Fruit fly (Drosophila melanogaster): ENCODE measurements around the gene Vps36.

The Vps36 gene

dm6 chr3L:13499531-13499930, 13.4 kb downstream of the Vps36 start:
- no peak for TF ChIP-seq CG34224 (GFP tag; IDR thresholded peaks at IDR 0.05; ENCODE audit: partially characterized antibody)
- peak; percentile 22 for TF ChIP-seq sens (GFP tag)
- TF ChIP-seq Camta (GFP tag; optimal IDR thresholded peaks at IDR 0.05) = no peak
- no peak for TF ChIP-seq sc (optimal IDR thresholded peaks at IDR 0.05)
- no peak for TF ChIP-seq sc (GFP tag; optimal IDR thresholded peaks at IDR 0.05)
- TF ChIP-seq CG10979 (tag; optimal IDR thresholded peaks at IDR 0.05) = no peak

- TF ChIP-seq sens (GFP tag) (peak; percentile 64), Oaz (GFP tag; IDR thresholded peaks at IDR 0.05) (no peak), HHEX (GFP tag; optimal IDR thresholded peaks at IDR 0.05) (peak; percentile 20), chinmo (GFP tag; IDR thresholded peaks at IDR 0.05; ENCODE audit: partially characterized antibody) (0 out of 4 replicates have a peak, but pooled peaks have one; percentile 74), Med (GFP tag) (peak; percentile 75), Eip74EF (GFP tag; optimal IDR thresholded peaks at IDR 0.05) (peak in 1 of 2 experiments; percentile 18), CG17385 (GFP tag; optimal IDR thresholded peaks at IDR 0.05) (peak; percentile 5), nom (GFP tag; optimal IDR thresholded peaks at IDR 0.05) (peak; percentile 84), kay (GFP tag; optimal IDR thresholded peaks at IDR 0.05) (peak; percentile 30), ci (GFP tag; IDR thresholded peaks at IDR 0.05) (0 out of 3 replicates have a peak, but pooled peaks have one; percentile 64), BEAF-32 (GFP tag; optimal IDR thresholded peaks at IDR 0.05) (no peak), Poxn (GFP tag; IDR thresholded peaks at IDR 0.05) (no peak), Pdp1 (GFP tag; optimal IDR thresholded peaks at IDR 0.05) (peak in 1 of 2 experiments; percentile 46), Trl (optimal IDR thresholded peaks at IDR 0.05) (peak in 1 of 2 experiments; percentile 23), Trl (GFP tag; optimal IDR thresholded peaks at IDR 0.05) (no peak), Awh (GFP tag; IDR thresholded peaks at IDR 0.05) (0 out of 2 replicates have a peak, but pooled peaks have one; percentile 6), vvl (GFP tag; IDR thresholded peaks at IDR 0.05) (peak; percentile 43; the same call in 1 of the 2 replicates), crol (GFP tag; IDR thresholded peaks at IDR 0.05) (peak; percentile 44; the same call in 1 of the 2 replicates), CG4360 (GFP tag; IDR thresholded peaks at IDR 0.05) (peak; percentile 47; the same call in 1 of the 2 replicates), mirr (GFP tag; optimal IDR thresholded peaks at IDR 0.05) (peak; percentile 14), dmrt99B (tag; optimal IDR thresholded peaks at IDR 0.05) (peak; percentile 29), CG10431 (GFP tag; optimal IDR thresholded peaks at IDR 0.05) (peak; percentile 13), Fer3 (tag; optimal IDR thresholded peaks at IDR 0.05) (no peak), CG15073 (GFP tag; optimal IDR thresholded peaks at IDR 0.05) (no peak), gce (GFP tag; IDR thresholded peaks at IDR 0.05) (0 out of 3 replicates have a peak, but pooled peaks have one; percentile 22), CG9609 (GFP tag; optimal IDR thresholded peaks at IDR 0.05) (no peak), CG13894 (tag; optimal IDR thresholded peaks at IDR 0.05) (peak; percentile 2), CG5953 (GFP tag; IDR thresholded peaks at IDR 0.05) (0 out of 2 replicates have a peak, but pooled peaks have one; percentile 20), Lhr (GFP tag; optimal IDR thresholded peaks at IDR 0.05) (no peak), CG10543 (GFP tag; optimal IDR thresholded peaks at IDR 0.05) (peak; percentile 20), sd (tag; optimal IDR thresholded peaks at IDR 0.05) (peak; percentile 3), CG1832 (GFP tag; optimal IDR thresholded peaks at IDR 0.05) (peak; percentile 24), trem (tag; optimal IDR thresholded peaks at IDR 0.05) (no peak), kni (GFP tag; optimal IDR thresholded peaks at IDR 0.05) (peak; percentile 61), so (GFP tag; IDR thresholded peaks at IDR 0.05) (0 out of 3 replicates have a peak, but pooled peaks have one; percentile 26), BtbVII (GFP tag; optimal IDR thresholded peaks at IDR 0.05) (peak; percentile 19), ATbp (GFP tag; optimal IDR thresholded peaks at IDR 0.05) (peak; percentile 63), zen2 (GFP tag; IDR thresholded peaks at IDR 0.05; ENCODE audit: partially characterized antibody) (no peak), E2f2 (GFP tag; IDR thresholded peaks at IDR 0.05) (peak; percentile 13; the same call in 1 of the 2 replicates), ind (GFP tag; optimal IDR thresholded peaks at IDR 0.05) (no peak), ase (GFP tag; IDR thresholded peaks at IDR 0.05) (0 out of 3 replicates have a peak, but pooled peaks have one; percentile 9)
Observed at dm6 chr3L:13497720-13498355, 15.1 kb downstream of the Vps36 start.

Data from whole organism, embryonic.